Fruit fly (Drosophila melanogaster): Measurements from ENCODE around the gene CG12716.

DNA sequence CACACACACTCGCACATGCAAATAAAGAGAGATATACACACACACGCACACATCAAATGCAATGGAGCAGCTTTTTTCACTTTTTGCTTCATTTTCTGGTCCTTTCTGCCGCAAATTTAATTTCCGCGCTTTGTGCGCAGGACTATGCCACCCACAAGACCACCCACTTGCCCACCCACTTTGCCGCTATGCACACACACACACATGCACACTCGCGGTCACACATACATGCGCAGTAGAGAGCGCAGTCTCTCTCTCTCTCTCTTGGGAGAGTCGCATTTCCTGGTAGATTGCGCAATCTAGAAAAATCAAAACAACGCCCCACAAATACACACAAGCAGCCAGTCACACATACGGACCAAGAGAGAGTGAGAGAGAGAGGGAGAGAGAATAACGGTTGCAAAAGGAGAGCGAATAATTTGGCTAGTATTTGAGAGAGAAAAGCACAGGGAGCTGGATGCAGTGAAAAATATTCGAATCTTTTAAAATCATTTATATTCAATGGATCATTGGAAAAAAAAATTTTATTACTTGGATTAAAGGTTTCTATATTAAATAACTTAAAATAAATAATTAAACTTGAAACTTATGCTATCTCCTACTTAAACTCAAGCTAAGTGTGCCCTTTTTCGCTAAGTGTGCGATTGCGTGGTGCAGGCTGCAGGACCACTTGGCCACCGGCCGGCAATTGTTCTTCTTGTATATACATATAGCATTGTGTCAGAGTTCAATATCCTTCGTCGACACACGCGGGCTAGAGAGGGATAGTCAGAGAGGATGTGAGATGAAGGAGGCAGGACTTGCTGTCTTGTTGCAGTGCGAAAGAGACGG, 50.4 kb downstream of the CG12716 start:
- TF ChIP-seq h (GFP tag; optimal IDR thresholded peaks at IDR 0.05) (peak; percentile 1), fru (GFP tag; optimal IDR thresholded peaks at IDR 0.05) (peak; percentile 53), pan (optimal IDR thresholded peaks at IDR 0.05) (no peak), jim (GFP tag; optimal IDR thresholded peaks at IDR 0.05) (no peak), Dfd (GFP tag; optimal IDR thresholded peaks at IDR 0.05) (peak; percentile 37), br (GFP tag; optimal IDR thresholded peaks at IDR 0.05) (no peak), Hr78 (GFP tag; optimal IDR thresholded peaks at IDR 0.05) (no peak), HLH106 (tag; optimal IDR thresholded peaks at IDR 0.05) (peak; percentile 30), dsf (GFP tag; optimal IDR thresholded peaks at IDR 0.05; ENCODE audit: borderline replicate concordance) (no peak), psq (GFP tag; optimal IDR thresholded peaks at IDR 0.05) (peak; percentile 23)
